Worm (Caenorhabditis elegans) whole organism, dauer: ENCODE measurements around the gene T28D9.16.

ENCODE experiments used
- unc-62 ChIP-seq: sonication (generic microtip); optimal IDR thresholded peaks from 2 replicates; lab custom pipeline; 2017; ENCODE audit warnings: missing biosample characterization, missing genetic modification reagents, missing genetic modification characterization

The T28D9.16 gene

ce11 chrII:6475180-6475737, at the start of gene T28D9.16:
Gene T28D9.16, plus strand, starts transcription at chrII:6475687.
- TF ChIP-seq unc-62 (GFP tag; lab: Kevin White, UChicago), result no peak

- TF ChIP-seq unc-62 (GFP tag; lab: Kevin White, UChicago), result no peak
These were observed 49.5 kb upstream of the T28D9.16 start, which contains the start of gene col-75 for ce11 chrII:6425993-6426392. Gene col-75, plus strand, starts transcription at chrII:6426293.

- TF ChIP-seq unc-62 (GFP tag; lab: Kevin White, UChicago), result no peak
These were observed 38.6 kb upstream of the T28D9.16 start for ce11 chrII:6436845-6437244.

- TF ChIP-seq unc-62 (GFP tag; lab: Kevin White, UChicago), result no peak
These were observed 34.4 kb upstream of the T28D9.16 start, which contains the start of gene cutl-16 for ce11 chrII:6441128-6441527. Gene cutl-16, plus strand, starts transcription at chrII:6441428.

- TF ChIP-seq unc-62 (GFP tag; lab: Kevin White, UChicago), result no peak
These were observed 31.8 kb upstream of the T28D9.16 start, which contains the start of gene K06A1.2 for ce11 chrII:6443710-6444109. Gene K06A1.2, plus strand, starts transcription at chrII:6444010.

DNA sequence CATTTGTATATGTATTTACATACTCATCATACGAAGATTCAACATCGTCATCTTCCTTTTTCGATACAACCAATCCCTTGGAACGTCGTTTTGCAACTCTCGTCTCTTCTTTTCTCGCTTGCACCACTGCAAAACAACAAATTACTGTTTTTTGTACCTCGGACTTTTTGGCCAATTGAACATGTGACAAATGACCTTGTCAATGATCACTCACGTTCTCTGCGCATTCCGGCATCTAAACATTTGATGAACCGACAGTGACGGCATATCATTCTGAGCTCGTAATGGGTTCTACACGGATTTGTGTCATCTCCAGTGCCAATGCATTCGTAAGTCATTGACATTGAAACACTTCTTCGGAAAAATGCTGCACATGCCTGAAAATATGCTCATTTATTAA, 27.3 kb upstream of the T28D9.16 start:
- no peak for TF ChIP-seq unc-62 (GFP tag; lab: Kevin White, UChicago)

ce11 chrII:6448656-6449055, 26.8 kb upstream of the T28D9.16 start:
- TF ChIP-seq unc-62 (GFP tag; lab: Kevin White, UChicago), result no peak

DNA sequence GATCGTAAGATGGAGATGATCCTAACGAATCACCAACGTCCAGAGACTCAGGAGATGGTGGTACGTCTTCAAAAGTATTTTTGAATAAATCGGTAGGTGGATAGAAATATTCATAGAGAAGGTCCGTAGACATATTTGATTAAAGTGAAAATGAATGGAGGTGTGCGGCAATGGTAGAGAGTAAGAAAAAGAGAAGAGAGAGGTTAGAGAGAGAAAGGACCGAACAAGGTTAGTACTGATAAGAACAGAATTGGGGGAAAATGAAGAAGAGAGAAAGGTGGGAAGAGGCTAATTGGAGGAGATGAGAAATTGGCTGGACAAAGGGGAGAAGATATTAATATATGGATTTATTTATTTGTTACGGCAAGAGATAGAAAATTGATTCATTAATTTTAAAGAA, 25.8 kb upstream of the T28D9.16 start, which contains the start of gene nhr-22:
TSS of gene nhr-22 (minus strand) at position 137 of the 400 bp plus-strand sequence.
- TF ChIP-seq unc-62 (GFP tag; lab: Kevin White, UChicago), result no peak

DNA sequence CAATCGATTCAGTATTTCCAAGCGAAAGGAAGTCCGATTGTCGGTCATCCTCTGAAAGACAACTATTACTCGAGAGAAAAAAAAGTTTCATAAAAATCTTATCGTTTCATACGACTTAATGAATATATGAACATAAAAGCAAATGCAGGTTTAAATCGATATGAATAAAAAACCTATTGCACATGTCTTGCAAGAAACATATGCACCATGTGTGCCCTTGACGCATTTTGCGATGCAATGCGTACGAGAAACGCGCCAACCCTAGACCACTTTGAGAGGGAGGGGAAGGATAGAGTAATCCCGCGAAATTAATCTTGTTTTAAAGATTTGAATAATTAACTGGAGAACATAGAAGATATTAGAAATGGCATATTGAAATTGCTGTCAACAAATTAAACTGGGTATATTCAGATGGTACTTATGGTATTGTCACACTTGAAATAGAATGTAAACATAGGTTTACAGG, 22.1 kb upstream of the T28D9.16 start, which contains the start of gene atg-16.2:
TSS of gene atg-16.2 (minus strand) at position 51 of the 466 bp plus-strand sequence.
- no peak for TF ChIP-seq unc-62 (GFP tag; lab: Kevin White, UChicago)

- TF ChIP-seq unc-62 (GFP tag; lab: Kevin White, UChicago), result no peak
These were observed 20.8 kb upstream of the T28D9.16 start, which contains the start of gene aptf-1 for ce11 chrII:6454671-6455070. Gene aptf-1, plus strand, starts transcription at chrII:6454971.

DNA sequence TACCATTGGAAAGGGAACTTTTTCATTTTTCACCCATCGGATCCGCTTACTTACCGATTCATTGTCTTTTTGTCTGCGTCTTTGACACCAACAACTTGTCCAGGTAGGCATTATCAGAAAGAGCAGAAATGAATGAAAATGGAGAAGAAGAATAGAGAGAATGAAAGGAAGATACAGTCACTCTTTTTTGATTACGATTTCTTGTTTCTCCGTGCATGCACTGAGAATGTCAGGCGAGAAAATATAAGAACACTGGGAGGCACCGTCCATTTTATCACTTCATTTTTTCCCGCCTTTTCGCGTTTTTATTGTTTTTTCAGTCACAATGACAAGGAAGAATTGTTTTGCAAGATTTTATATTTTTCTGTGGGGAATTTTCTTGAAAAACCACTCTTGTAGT, 6.1 kb upstream of the T28D9.16 start:
- TF ChIP-seq unc-62 (GFP tag; lab: Kevin White, UChicago), result no peak

DNA sequence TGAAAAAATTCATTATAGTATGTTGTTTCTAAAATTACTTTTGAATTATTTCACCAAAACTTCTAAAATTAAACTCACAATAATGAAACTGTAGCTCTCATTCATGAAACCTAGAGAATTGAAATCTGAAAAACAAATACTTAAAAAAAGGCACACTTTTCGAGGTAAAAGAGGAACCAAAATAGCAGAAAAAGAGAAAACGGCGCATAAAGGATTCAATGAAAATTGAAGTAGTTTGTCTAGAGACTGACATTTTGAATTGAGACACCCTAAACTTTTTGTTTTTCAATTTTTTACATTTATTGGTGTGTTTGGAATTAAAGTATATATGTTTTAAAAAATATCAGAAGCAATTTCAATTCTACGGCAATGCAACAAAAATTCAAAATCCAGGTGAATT, 4.5 kb upstream of the T28D9.16 start, which contains the start of gene dgk-5:
TSS of gene dgk-5 (minus strand) at position 101 of the 400 bp plus-strand sequence.
- TF ChIP-seq unc-62 (GFP tag; lab: Kevin White, UChicago), result no peak

- no peak for TF ChIP-seq unc-62 (GFP tag; lab: Kevin White, UChicago)
These were observed 1.2 kb downstream of the T28D9.16 start, which contains the start of gene T28D9.4 for ce11 chrII:6476655-6477054. Gene T28D9.4, plus strand, starts transcription at chrII:6476955.

DNA sequence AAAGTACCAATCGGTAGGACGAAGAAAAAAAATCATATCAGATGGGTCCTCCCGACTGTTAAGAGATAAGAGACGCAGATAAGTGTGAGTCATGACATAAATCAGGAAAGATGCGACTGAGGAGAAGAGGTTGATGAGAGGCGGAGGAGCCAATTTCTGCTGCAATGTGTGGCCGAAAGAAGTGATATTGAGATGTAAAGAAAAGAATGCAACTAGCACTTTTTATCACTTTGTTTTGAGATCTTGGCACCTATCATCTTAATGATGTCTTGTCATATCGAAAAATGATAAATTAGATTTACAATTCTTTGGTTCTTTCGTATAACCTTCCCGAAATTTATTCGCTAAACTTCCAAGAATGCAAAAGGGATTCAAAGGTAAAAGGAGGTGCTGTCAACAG, 6.6 kb downstream of the T28D9.16 start, which contains the start of gene del-10:
TSS of gene del-10 (minus strand) at position 24 of the 400 bp plus-strand sequence.
- TF ChIP-seq unc-62 (GFP tag; lab: Kevin White, UChicago), result no peak

DNA sequence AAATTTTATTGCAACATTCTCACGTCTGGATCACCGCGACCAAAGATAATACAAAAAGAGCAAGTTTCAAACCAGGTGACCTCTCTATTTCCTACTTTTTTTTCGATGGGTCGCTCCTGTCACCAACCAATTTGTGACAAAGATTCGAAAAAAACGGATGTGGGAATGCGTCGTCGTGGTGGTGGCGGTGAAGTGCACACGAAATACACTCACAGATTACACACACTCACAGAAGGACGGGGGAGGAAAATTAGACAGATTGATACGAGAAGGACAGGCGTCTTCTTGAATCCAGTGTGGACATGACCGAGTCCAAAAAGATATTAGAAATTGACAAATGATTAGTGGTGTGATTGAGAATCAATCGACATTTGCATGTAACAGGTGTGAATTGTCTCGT, 7.3 kb downstream of the T28D9.16 start:
- no peak for TF ChIP-seq unc-62 (GFP tag; lab: Kevin White, UChicago)

DNA sequence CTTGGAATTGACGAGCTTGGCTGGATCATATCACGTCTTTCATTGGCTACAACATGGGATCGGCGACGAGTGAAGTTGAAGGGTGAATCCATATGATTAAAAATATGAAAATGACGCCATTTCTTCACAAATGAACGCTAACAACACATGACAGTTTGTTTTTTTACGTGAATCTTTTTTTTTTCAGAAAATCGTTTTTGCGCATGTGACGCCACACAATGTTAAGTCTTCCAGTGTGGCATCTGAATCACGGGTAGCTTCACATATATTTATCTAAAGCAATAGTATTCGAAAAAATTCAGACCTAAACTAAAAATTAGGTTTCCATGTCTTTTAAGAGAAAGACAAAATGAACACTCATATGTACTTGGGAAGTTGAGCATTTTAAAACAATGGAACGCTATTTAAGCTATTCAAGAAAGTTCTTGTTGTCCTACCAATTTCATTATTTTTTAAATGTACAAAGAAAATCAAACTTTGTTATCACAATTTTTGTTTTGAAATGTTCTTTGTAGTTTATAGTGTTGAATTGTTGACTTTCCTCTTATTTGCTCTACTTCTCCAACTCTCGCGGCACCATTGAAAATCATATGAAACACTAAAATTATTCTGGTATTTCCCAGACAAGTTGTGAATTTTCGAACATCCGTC, 9.5 kb downstream of the T28D9.16 start, which contains the start of the genes lido-16 and plpp-1.2:
TSS of gene lido-16 (minus strand) at position 101 of the 651 bp plus-strand sequence.
TSS of gene plpp-1.2 (plus strand) at position 601 of the 651 bp plus-strand sequence.
- no peak for TF ChIP-seq unc-62 (GFP tag; lab: Kevin White, UChicago)
